Fruit fly (Drosophila melanogaster) whole organism, wandering third instar larva: Measurements from ENCODE around the gene CG31915.

Source experiments
- Abd-B ChIP-seq: fragments of >200 bp; optimal IDR thresholded peaks from 2 replicates; lab custom pipeline; 2017; ENCODE audit warnings: missing biosample characterization, missing genetic modification characterization
- CG32264 ChIP-seq: fragments of 200-800 bp; sonication (Bioruptor generic); optimal IDR thresholded peaks from 2 replicates; lab custom pipeline; 2016; ENCODE audit warnings: missing biosample characterization, missing genetic modification characterization
- CG9705 ChIP-seq: fragments of 200-800 bp; sonication (Bioruptor generic); optimal IDR thresholded peaks from 2 replicates; lab custom pipeline; 2018; ENCODE audit warnings: missing biosample characterization, mild to moderate bottlenecking, missing genetic modification characterization
- CrebA ChIP-seq: fragments of 200-800 bp; sonication (Bioruptor generic); optimal IDR thresholded peaks from 2 replicates; lab custom pipeline; 2016; ENCODE audit warnings: missing biosample characterization, mild to moderate bottlenecking, missing genetic modification characterization, borderline replicate concordance
- Dfd ChIP-seq: fragments of >200 bp; optimal IDR thresholded peaks from 2 replicates; lab custom pipeline; 2017; ENCODE audit warnings: missing biosample characterization, missing genetic modification characterization
- Dif ChIP-seq: fragments of 200-275, 200-300 bp; sonication (Bioruptor generic); optimal IDR thresholded peaks from 2 replicates; lab custom pipeline; 2018; ENCODE audit warnings: missing biosample characterization, missing genetic modification characterization; ENCODE audit not compliant: partially characterized antibody
- GATAd ChIP-seq: sonication (Bioruptor generic); optimal IDR thresholded peaks from 2 replicates; lab custom pipeline; 2016; ENCODE audit warnings: missing biosample characterization, missing genetic modification characterization
- HLH106 ChIP-seq: fragments of 200-800 bp; optimal IDR thresholded peaks from 3 replicates; lab custom pipeline; 2019; ENCODE audit warnings: missing biosample characterization, mild to moderate bottlenecking, missing genetic modification characterization, moderate library complexity
- Hnf4 ChIP-seq: fragments of 200-800 bp; sonication (Bioruptor generic); optimal IDR thresholded peaks from 2 replicates; lab custom pipeline; 2016; ENCODE audit warnings: missing biosample characterization, mild to moderate bottlenecking, missing genetic modification characterization
- Hr78 ChIP-seq: fragments of >200 bp; optimal IDR thresholded peaks from 2 replicates; lab custom pipeline; 2017; ENCODE audit warnings: missing biosample characterization, missing genetic modification characterization
- Hr83 ChIP-seq: fragments of 200-300 bp; sonication (Bioruptor generic); optimal IDR thresholded peaks from 2 replicates; lab custom pipeline; 2016; ENCODE audit warnings: missing biosample characterization, mild to moderate bottlenecking, missing genetic modification characterization, moderate library complexity; ENCODE audit not compliant: poor library complexity, severe bottlenecking
- Jra ChIP-seq: sonication (Bioruptor generic); optimal IDR thresholded peaks from 2 replicates; lab custom pipeline; 2016; ENCODE audit warnings: missing biosample characterization, missing genetic modification characterization
- Mio ChIP-seq: sonication (Bioruptor generic); optimal IDR thresholded peaks from 2 replicates; lab custom pipeline; 2016; ENCODE audit warnings: missing biosample characterization, missing genetic modification characterization
- Myc ChIP-seq: fragments of >200 bp; optimal IDR thresholded peaks from 2 replicates; lab custom pipeline; 2017
- N ChIP-seq: fragments of >200 bp; optimal IDR thresholded peaks from 2 replicates; lab custom pipeline; 2018; ENCODE audit warnings: missing biosample characterization, missing external identifiers, missing genetic modification characterization
- OdsH ChIP-seq: fragments of 200-800 bp; sonication (Bioruptor generic); optimal IDR thresholded peaks from 2 replicates; lab custom pipeline; 2016; ENCODE audit warnings: missing biosample characterization, mild to moderate bottlenecking, missing genetic modification characterization
- Rel ChIP-seq, 2 experiments: fragments of 200-800 bp; sonication (Bioruptor generic) in 1 of 2; optimal IDR thresholded peaks; 2 replicates in 1 of 2; 3 replicates in 1 of 2; lab custom pipeline; 2016 to 2019; ENCODE audit warnings: mild to moderate bottlenecking in 2 of 2, missing biosample characterization in 2 of 2, missing genetic modification characterization in 2 of 2, moderate library complexity in 1 of 2
- Sp1 ChIP-seq: fragments of 200-800 bp; sonication (Bioruptor generic); optimal IDR thresholded peaks from 3 replicates; lab custom pipeline; 2019; ENCODE audit warnings: missing biosample characterization, mild to moderate bottlenecking, missing genetic modification characterization, moderate library complexity
- Vsx2 ChIP-seq: fragments of 200-300, 225-300 bp; sonication (Bioruptor generic); optimal IDR thresholded peaks from 2 replicates; lab custom pipeline; 2018; ENCODE audit warnings: missing biosample characterization, missing genetic modification characterization; ENCODE audit not compliant: partially characterized antibody
- br ChIP-seq: fragments of 200-800 bp; sonication (Bioruptor generic); optimal IDR thresholded peaks from 2 replicates; lab custom pipeline; 2016; ENCODE audit warnings: missing biosample characterization, missing genetic modification characterization
- brk ChIP-seq: fragments of 200-800 bp; sonication (Bioruptor generic); optimal IDR thresholded peaks from 2 replicates; lab custom pipeline; 2016; ENCODE audit warnings: missing biosample characterization, mild to moderate bottlenecking, missing genetic modification characterization
- dl ChIP-seq, 2 experiments: fragments of 175-275, 200-275 bp in 1 of 2; fragments of 200-275 bp in 1 of 2; sonication (Bioruptor generic); optimal IDR thresholded peaks; lab custom pipeline; 2018; ENCODE audit warnings: mild to moderate bottlenecking in 2 of 2, missing biosample characterization in 2 of 2, missing genetic modification characterization in 2 of 2, moderate library complexity in 2 of 2; ENCODE audit not compliant: partially characterized antibody in 2 of 2, insufficient read depth in 1 of 2
- dmrt93B ChIP-seq: fragments of 200-800 bp; sonication (Bioruptor generic); optimal IDR thresholded peaks from 2 replicates; lab custom pipeline; 2018; ENCODE audit warnings: missing biosample characterization, mild to moderate bottlenecking, missing genetic modification characterization
- dsf ChIP-seq: sonication (Bioruptor generic); optimal IDR thresholded peaks from 2 replicates; lab custom pipeline; 2016; ENCODE audit warnings: missing biosample characterization, missing genetic modification characterization, borderline replicate concordance
- ey ChIP-seq: fragments of 200-800 bp; sonication (Bioruptor generic); optimal IDR thresholded peaks from 2 replicates; lab custom pipeline; 2016; ENCODE audit warnings: missing biosample characterization, missing genetic modification characterization
- foxo ChIP-seq, 2 experiments: fragments of 200-800 bp; sonication (Bioruptor generic); optimal IDR thresholded peaks; 2 replicates in 1 of 2; 3 replicates in 1 of 2; lab custom pipeline; 2016 to 2017; ENCODE audit warnings: missing biosample characterization in 2 of 2, missing genetic modification characterization in 2 of 2
- fru ChIP-seq: fragments of 200-800 bp; sonication (Bioruptor generic); optimal IDR thresholded peaks from 3 replicates; lab custom pipeline; 2016; ENCODE audit warnings: missing biosample characterization, mild to moderate bottlenecking, missing genetic modification characterization
- h ChIP-seq: fragments of 200-800 bp; sonication (Bioruptor generic); optimal IDR thresholded peaks from 3 replicates; lab custom pipeline; 2016; ENCODE audit warnings: missing biosample characterization, mild to moderate bottlenecking, missing genetic modification characterization
- jim ChIP-seq: fragments of 175-275, 200-325 bp; sonication (Bioruptor generic); optimal IDR thresholded peaks from 2 replicates; lab custom pipeline; 2016; ENCODE audit warnings: missing biosample characterization, mild to moderate bottlenecking, missing genetic modification characterization
- lola ChIP-seq: fragments of >200 bp; optimal IDR thresholded peaks from 2 replicates; lab custom pipeline; 2017; ENCODE audit warnings: missing biosample characterization, missing genetic modification characterization
- pan ChIP-seq: fragments of >200 bp; optimal IDR thresholded peaks from 2 replicates; lab custom pipeline; 2017
- psq ChIP-seq: fragments of 200-800 bp; sonication (Bioruptor generic); optimal IDR thresholded peaks from 3 replicates; lab custom pipeline; 2017; ENCODE audit warnings: missing biosample characterization, mild to moderate bottlenecking, missing genetic modification characterization, moderate library complexity
- rgr ChIP-seq: fragments of 200-800 bp; sonication (Bioruptor generic); optimal IDR thresholded peaks from 3 replicates; lab custom pipeline; 2016; ENCODE audit warnings: missing biosample characterization, mild to moderate bottlenecking, missing genetic modification characterization
- sage ChIP-seq: fragments of 200-800 bp; sonication (Bioruptor generic); optimal IDR thresholded peaks from 2 replicates; lab custom pipeline; 2016; ENCODE audit warnings: missing biosample characterization, mild to moderate bottlenecking, missing genetic modification characterization
- sv ChIP-seq: fragments of 200-800 bp; sonication (Bioruptor generic); optimal IDR thresholded peaks from 3 replicates; lab custom pipeline; 2016; ENCODE audit warnings: missing biosample characterization, missing genetic modification characterization
- tai ChIP-seq: sonication (Bioruptor generic); optimal IDR thresholded peaks from 2 replicates; lab custom pipeline; 2016; ENCODE audit warnings: missing biosample characterization, missing genetic modification characterization
- usp ChIP-seq: fragments of >200 bp; optimal IDR thresholded peaks from 2 replicates; lab custom pipeline; 2017; ENCODE audit warnings: missing biosample characterization, missing genetic modification characterization
- woc ChIP-seq: sonication (Bioruptor generic); optimal IDR thresholded peaks from 2 replicates; lab custom pipeline; 2016; ENCODE audit warnings: missing biosample characterization, mild to moderate bottlenecking, missing genetic modification characterization

CG31915 gene

dm6 chr2L:5491220-5491619 is 36.7 kb upstream of the CG31915 start (continued):
- TF ChIP-seq dl (GFP tag; optimal IDR thresholded peaks at IDR 0.05; lab: Kevin White, UChicago; ENCODE audit: insufficient read depth in 1 of 2, partially characterized antibody in 2 of 2) = no peak
- no peak for TF ChIP-seq Myc (lab: Kevin White, UChicago)
- TF ChIP-seq Jra (GFP tag; lab: Kevin White, UChicago) = no peak

- TF ChIP-seq Vsx2 (GFP tag; lab: Kevin White, UChicago) = no peak
- TF ChIP-seq Jra (GFP tag; lab: Kevin White, UChicago) = peak; percentile 64
- peak; percentile 62 for TF ChIP-seq brk (GFP tag; lab: Kevin White, UChicago)
- no peak for TF ChIP-seq Dif (GFP tag; lab: Kevin White, UChicago)
- peak; percentile 66 for TF ChIP-seq tai (GFP tag; lab: Kevin White, UChicago)
- peak; percentile 80 for TF ChIP-seq woc
- no peak for TF ChIP-seq GATAd (GFP tag; lab: Kevin White, UChicago)
- TF ChIP-seq HLH106 (tag; lab: Kevin White, UChicago) = peak; percentile 86
- peak; percentile 81 for TF ChIP-seq br (GFP tag; lab: Kevin White, UChicago)
- TF ChIP-seq Hr83 (GFP tag; lab: Kevin White, UChicago) = no peak
- no peak for TF ChIP-seq pan (lab: Kevin White, UChicago)
- no peak for TF ChIP-seq Myc (lab: Kevin White, UChicago)
- TF ChIP-seq dmrt93B (GFP tag; lab: Kevin White, UChicago) = peak; percentile 68
- TF ChIP-seq ey (GFP tag; lab: Kevin White, UChicago) = peak; percentile 82
- TF ChIP-seq CG32264 = peak; percentile 34
- TF ChIP-seq sv = no peak
- peak; percentile 68 for TF ChIP-seq CG9705
- TF ChIP-seq Hnf4 (GFP tag; lab: Kevin White, UChicago) = peak; percentile 85
- TF ChIP-seq jim (GFP tag; lab: Kevin White, UChicago) = no peak
- no peak for TF ChIP-seq Abd-B (GFP tag; lab: Kevin White, UChicago)
- peak in 1 of 2 experiments; percentile 87 for TF ChIP-seq foxo (GFP tag; optimal IDR thresholded peaks at IDR 0.05; lab: Kevin White, UChicago)
- TF ChIP-seq usp = no peak
- no peak for TF ChIP-seq lola (GFP tag; lab: Kevin White, UChicago)
- peak; percentile 35 for TF ChIP-seq sage (GFP tag; lab: Kevin White, UChicago)
- no peak for TF ChIP-seq dl (GFP tag; optimal IDR thresholded peaks at IDR 0.05; lab: Kevin White, UChicago; ENCODE audit: insufficient read depth in 1 of 2, partially characterized antibody in 2 of 2)
- no peak for TF ChIP-seq CrebA (GFP tag; lab: Kevin White, UChicago)
- no peak for TF ChIP-seq dsf (GFP tag; lab: Kevin White, UChicago)
- TF ChIP-seq Hr78 (GFP tag; lab: Kevin White, UChicago) = no peak
- peak; percentile 89 for TF ChIP-seq fru
- no peak for TF ChIP-seq Rel (GFP tag; optimal IDR thresholded peaks at IDR 0.05; lab: Kevin White, UChicago)
- peak; percentile 29 for TF ChIP-seq Rel (tag; optimal IDR thresholded peaks at IDR 0.05; lab: Kevin White, UChicago)
- no peak for TF ChIP-seq N (GFP tag; lab: Kevin White, UChicago)
- TF ChIP-seq Sp1 = peak; percentile 82
- TF ChIP-seq rgr (GFP tag; lab: Kevin White, UChicago) = peak; percentile 82
- TF ChIP-seq psq (GFP tag; lab: Kevin White, UChicago) = peak; percentile 73
- peak; percentile 85 for TF ChIP-seq h (GFP tag; lab: Kevin White, UChicago)
- TF ChIP-seq Mio (GFP tag; lab: Kevin White, UChicago) = no peak
- no peak for TF ChIP-seq Dfd (GFP tag; lab: Kevin White, UChicago)
- TF ChIP-seq OdsH (GFP tag; lab: Kevin White, UChicago) = peak; percentile 77
Observed at dm6 chr2L:5492924-5493323, 35.0 kb upstream of the CG31915 start.
